Worm (Caenorhabditis elegans) whole organism, young adult: ENCODE results near the gene pal-1.

Experiments used
- B0019.2 ChIP-seq: fragments of 200-800 bp; sonication (Bioruptor generic); conservative IDR thresholded peaks from 2 replicates; pipeline ENCODE4 v1.3.6; 2022; ENCODE audit warnings: missing genetic modification reagents, missing genetic modification characterization, missing compliant biosample characterization
- B0035.1 ChIP-seq: sonication (generic microtip); optimal IDR thresholded peaks from 2 replicates; lab custom pipeline; 2016; ENCODE audit warnings: missing genetic modification characterization, mild to moderate bottlenecking, missing compliant biosample characterization, missing genotype, missing genetic modification reagents
- B0261.1 ChIP-seq: sonication (generic microtip); optimal IDR thresholded peaks from 2 replicates; lab custom pipeline; 2016; ENCODE audit warnings: mild to moderate bottlenecking, missing genetic modification characterization, moderate library complexity, missing compliant biosample characterization
- B0336.3 ChIP-seq: fragments of 200-800 bp; sonication (Bioruptor generic); IDR thresholded peaks from 2 replicates; pipeline ENCODE4 v1.3.6; 2022; ENCODE audit warnings: missing genetic modification characterization, missing compliant biosample characterization
- D2030.7 ChIP-seq: fragments of 200-800 bp; sonication (Bioruptor generic); IDR thresholded peaks from 2 replicates; pipeline ENCODE4 v1.3.6; 2022; ENCODE audit warnings: missing genetic modification reagents, missing genetic modification characterization, missing compliant biosample characterization
- F10E7.11 ChIP-seq: sonication (generic microtip); optimal IDR thresholded peaks from 2 replicates; lab custom pipeline; 2017; ENCODE audit warnings: mild to moderate bottlenecking, missing genetic modification characterization, moderate library complexity, missing compliant biosample characterization
- F22D6.2 ChIP-seq: sonication (generic microtip); optimal IDR thresholded peaks from 2 replicates; lab custom pipeline; 2016; ENCODE audit warnings: mild to moderate bottlenecking, missing genetic modification characterization, missing compliant biosample characterization
- F23B12.7 ChIP-seq: sonication (generic microtip); optimal IDR thresholded peaks from 2 replicates; lab custom pipeline; 2017; ENCODE audit warnings: missing genetic modification characterization, mild to moderate bottlenecking, missing compliant biosample characterization, antibody characterized with exemption, moderate library complexity; ENCODE audit not compliant: insufficient read depth
- F55B11.4 ChIP-seq: sonication (generic microtip); optimal IDR thresholded peaks from 2 replicates; lab custom pipeline; 2016; ENCODE audit warnings: missing compliant biosample characterization, missing genetic modification characterization, borderline replicate concordance; ENCODE audit not compliant: insufficient read depth
- T07F8.4 ChIP-seq: sonication (generic microtip); optimal IDR thresholded peaks from 2 replicates; lab custom pipeline; 2016; ENCODE audit warnings: mild to moderate bottlenecking, missing genetic modification characterization, moderate library complexity, missing compliant biosample characterization
- Y79H2A.3 ChIP-seq: fragments of 200-800 bp; sonication (Bioruptor generic); conservative IDR thresholded peaks from 2 replicates; pipeline ENCODE4 v1.3.6; 2022; ENCODE audit warnings: missing genetic modification reagents, missing genetic modification characterization, missing compliant biosample characterization
- aptf-3 ChIP-seq: fragments of 200-800 bp; sonication (Bioruptor generic); IDR thresholded peaks from 2 replicates; pipeline ENCODE4 v1.3.6; 2022; ENCODE audit warnings: missing genetic modification characterization, missing compliant biosample characterization
- athp-1 ChIP-seq: sonication (generic microtip); optimal IDR thresholded peaks from 2 replicates; lab custom pipeline; 2017; ENCODE audit warnings: mild to moderate bottlenecking, missing genetic modification characterization, missing compliant biosample characterization
- bed-1 ChIP-seq: fragments of 200-800 bp; sonication (Bioruptor generic); IDR thresholded peaks from 2 replicates; pipeline ENCODE4 v1.3.6; 2022; ENCODE audit warnings: missing genetic modification reagents, missing genetic modification characterization, missing compliant biosample characterization
- bed-2 ChIP-seq: fragments of 200-800 bp; sonication (Bioruptor generic); IDR thresholded peaks from 2 replicates; pipeline ENCODE4 v1.3.6; 2022; ENCODE audit warnings: missing genetic modification reagents, missing genetic modification characterization, missing compliant biosample characterization
- cebp-2 ChIP-seq: fragments of 200-800 bp; sonication (Bioruptor generic); IDR thresholded peaks from 2 replicates; pipeline ENCODE4 v1.3.6; 2022; ENCODE audit warnings: missing genetic modification characterization, missing compliant biosample characterization
- ceh-100 ChIP-seq: fragments of 200-800 bp; sonication (Bioruptor generic); IDR thresholded peaks from 2 replicates; pipeline ENCODE4 v1.3.6; 2022; ENCODE audit warnings: missing genetic modification reagents, missing genetic modification characterization, missing compliant biosample characterization
- efl-1 ChIP-seq: fragments of 150-350 bp; optimal IDR thresholded peaks from 2 replicates; lab custom pipeline; 2014; ENCODE audit warnings: missing biosample characterization, missing genetic modification reagents, missing genetic modification characterization
- egl-18 ChIP-seq: fragments of 200-800 bp; sonication (Bioruptor generic); IDR thresholded peaks from 2 replicates; pipeline ENCODE4 v1.3.6; 2022; ENCODE audit warnings: missing genetic modification reagents, missing genetic modification characterization, missing compliant biosample characterization
- egrh-3 ChIP-seq: fragments of 200-800 bp; sonication (Bioruptor generic); IDR thresholded peaks from 2 replicates; pipeline ENCODE4 v1.3.6; 2022; ENCODE audit warnings: missing genetic modification reagents, missing genetic modification characterization, missing compliant biosample characterization
- hlh-12 ChIP-seq: sonication (generic microtip); optimal IDR thresholded peaks from 2 replicates; lab custom pipeline; 2016; ENCODE audit warnings: missing genetic modification characterization, missing compliant biosample characterization
- hrde-1 ChIP-seq: sonication (generic microtip); optimal IDR thresholded peaks from 2 replicates; lab custom pipeline; 2016; ENCODE audit warnings: missing genetic modification characterization, mild to moderate bottlenecking, missing compliant biosample characterization, moderate library complexity, missing genotype, missing genetic modification reagents, borderline replicate concordance
- let-607 ChIP-seq, 2 experiments: fragments of 200-800 bp in 1 of 2; sonication (Bioruptor generic) in 1 of 2; sonication (generic microtip) in 1 of 2; optimal IDR thresholded peaks; 2 replicates each; lab custom pipeline; 2016 to 2018; ENCODE audit warnings: mild to moderate bottlenecking in 2 of 2, missing compliant biosample characterization in 2 of 2, missing genetic modification characterization in 2 of 2, moderate library complexity in 2 of 2, missing genotype in 1 of 2
- lin-35 ChIP-seq, 3 experiments: fragments of 150-350 bp in 2 of 3; sonication (generic microtip) in 1 of 3; optimal IDR thresholded peaks; 2 replicates each; lab custom pipeline; 2014 to 2018; ENCODE audit warnings: missing biosample characterization in 3 of 3, missing genetic modification characterization in 3 of 3, missing genetic modification reagents in 3 of 3
- lin-54 ChIP-seq: fragments of 200-800 bp; sonication (Bioruptor generic); optimal IDR thresholded peaks from 2 replicates; lab custom pipeline; 2018; ENCODE audit warnings: mild to moderate bottlenecking, missing genetic modification characterization, missing compliant biosample characterization
- lsy-27 ChIP-seq: sonication (generic microtip); optimal IDR thresholded peaks from 2 replicates; lab custom pipeline; 2017; ENCODE audit warnings: missing genetic modification characterization, mild to moderate bottlenecking, missing compliant biosample characterization, antibody characterized with exemption, missing genotype, borderline replicate concordance; ENCODE audit not compliant: insufficient read depth
- madf-10 ChIP-seq: sonication (generic microtip); optimal IDR thresholded peaks from 2 replicates; lab custom pipeline; 2016; ENCODE audit warnings: mild to moderate bottlenecking, missing genetic modification characterization, missing compliant biosample characterization
- madf-3 ChIP-seq: fragments of 200-800 bp; sonication (Bioruptor generic); IDR thresholded peaks from 2 replicates; pipeline ENCODE4 v1.3.6; 2022; ENCODE audit warnings: missing genetic modification reagents, missing genetic modification characterization, missing compliant biosample characterization
- mcd-1 ChIP-seq: fragments of 200-800 bp; sonication (Bioruptor generic); IDR thresholded peaks from 2 replicates; pipeline ENCODE4 v1.3.6; 2022; ENCODE audit warnings: missing genetic modification reagents, missing genetic modification characterization, missing compliant biosample characterization
- mes-4 ChIP-seq: sonication (generic microtip); optimal IDR thresholded peaks from 2 replicates; lab custom pipeline; 2016; ENCODE audit warnings: missing genotype, missing genetic modification characterization, missing compliant biosample characterization
- nfya-2 ChIP-seq: fragments of 200-800 bp; sonication (Bioruptor generic); IDR thresholded peaks from 2 replicates; pipeline ENCODE4 v1.3.6; 2022; ENCODE audit warnings: missing genetic modification reagents, missing genetic modification characterization, missing compliant biosample characterization
- nfyb-1 ChIP-seq: fragments of 200-800 bp; sonication (Bioruptor generic); IDR thresholded peaks from 2 replicates; pipeline ENCODE4 v1.3.6; 2022; ENCODE audit warnings: missing genetic modification reagents, missing genetic modification characterization, missing compliant biosample characterization
- nhr-120 ChIP-seq: fragments of 200-800 bp; sonication (Bioruptor generic); IDR thresholded peaks from 2 replicates; pipeline ENCODE4 v1.3.6; 2022; ENCODE audit warnings: missing genetic modification characterization, missing compliant biosample characterization
- rcor-1 ChIP-seq: fragments of 200-800 bp; sonication (Bioruptor generic); IDR thresholded peaks from 2 replicates; pipeline ENCODE4 v1.3.6; 2022; ENCODE audit warnings: missing genetic modification reagents, missing genetic modification characterization, missing compliant biosample characterization
- rec-8 ChIP-seq, 2 experiments: sonication (generic microtip); optimal IDR thresholded peaks; 2 replicates each; lab custom pipeline; 2016; ENCODE audit warnings: mild to moderate bottlenecking in 2 of 2, missing genetic modification characterization in 2 of 2, missing genetic modification reagents in 2 of 2, missing genotype in 2 of 2, missing biosample characterization in 1 of 2, missing compliant biosample characterization in 1 of 2, moderate library complexity in 1 of 2
- sea-2 ChIP-seq: fragments of 200-800 bp; sonication (Bioruptor generic); IDR thresholded peaks from 2 replicates; pipeline ENCODE4 v1.3.6; 2022; ENCODE audit warnings: missing genetic modification characterization, missing compliant biosample characterization
- snpc-4 ChIP-seq, 5 experiments: fragments of 150-350 bp in 1 of 5; sonication (generic microtip) in 4 of 5; optimal IDR thresholded peaks; 2 replicates each; lab custom pipeline; 2014 to 2018; ENCODE audit warnings: missing genetic modification characterization in 5 of 5, missing biosample characterization in 3 of 5, antibody characterized with exemption in 2 of 5, mild to moderate bottlenecking in 2 of 5, missing compliant biosample characterization in 2 of 5, missing genotype in 2 of 5, moderate library complexity in 2 of 5, missing genetic modification reagents in 1 of 5
- tbx-9 ChIP-seq: sonication (generic microtip); optimal IDR thresholded peaks from 2 replicates; lab custom pipeline; 2016; ENCODE audit warnings: borderline replicate concordance, missing genetic modification characterization, inconsistent platforms, missing compliant biosample characterization
- unc-130 ChIP-seq: sonication (generic microtip); optimal IDR thresholded peaks from 2 replicates; lab custom pipeline; 2016; ENCODE audit warnings: missing genetic modification reagents, missing genetic modification characterization, missing compliant biosample characterization
- xnd-1 ChIP-seq: sonication (generic microtip); optimal IDR thresholded peaks from 2 replicates; lab custom pipeline; 2016; ENCODE audit warnings: missing genotype, missing genetic modification reagents, missing genetic modification characterization, missing compliant biosample characterization
- zfh-2 ChIP-seq: fragments of 200-800 bp; sonication (Bioruptor generic); conservative IDR thresholded peaks from 2 replicates; pipeline ENCODE4 v1.3.6; 2022; ENCODE audit warnings: missing genetic modification reagents, missing genetic modification characterization, missing compliant biosample characterization
- zim-3 ChIP-seq: sonication (generic microtip); optimal IDR thresholded peaks from 2 replicates; lab custom pipeline; 2017; ENCODE audit warnings: mild to moderate bottlenecking, missing genetic modification characterization, moderate library complexity, missing compliant biosample characterization
- ztf-22 ChIP-seq: fragments of 200-800 bp; sonication (Bioruptor generic); optimal IDR thresholded peaks from 2 replicates; lab custom pipeline; 2018; ENCODE audit warnings: mild to moderate bottlenecking, missing genetic modification characterization, moderate library complexity, missing compliant biosample characterization
- ztf-3 ChIP-seq: fragments of 200-800 bp; sonication (Bioruptor generic); optimal IDR thresholded peaks from 2 replicates; lab custom pipeline; 2018; ENCODE audit warnings: mild to moderate bottlenecking, missing genetic modification characterization, missing compliant biosample characterization

pal-1 gene

DNA sequence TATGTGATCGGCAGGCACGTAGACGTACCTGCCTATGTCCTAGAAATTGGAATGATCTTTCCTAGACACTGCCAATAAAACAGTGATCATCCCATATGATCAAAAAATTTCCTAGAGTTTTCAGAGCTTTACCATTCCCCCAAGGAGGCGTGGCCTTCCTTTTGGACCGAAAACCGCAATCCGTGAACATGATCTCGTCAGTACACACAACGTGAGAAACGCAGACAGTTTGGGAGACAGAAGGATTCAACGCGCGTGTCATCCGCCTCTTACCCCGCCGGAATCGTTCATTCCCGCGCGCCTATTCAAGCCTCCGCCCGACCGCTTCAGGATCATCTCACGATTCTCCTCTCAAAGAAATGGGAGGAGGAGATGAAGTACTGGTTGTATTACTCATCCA, 43.9 kb downstream of the pal-1 start, which contains the start of gene B0393.5:
TSS of gene B0393.5 (plus strand) at position 301 of the 400 bp plus-strand sequence.
- TF ChIP-seq D2030.7 (GFP tag; lab: Robert Waterston, UW) = no peak
- TF ChIP-seq rcor-1 = no peak
- no peak for TF ChIP-seq bed-1 (GFP tag; lab: Robert Waterston, UW)
- no peak for TF ChIP-seq snpc-4 (GFP tag; optimal IDR thresholded peaks at IDR 0.05; lab: Kevin White, UChicago)
- TF ChIP-seq snpc-4 (tag; optimal IDR thresholded peaks at IDR 0.05; lab: Kevin White, UChicago) = no peak
- TF ChIP-seq madf-3 (GFP tag; lab: Robert Waterston, UW) = no peak
- no peak for TF ChIP-seq B0019.2
- TF ChIP-seq bed-2 (GFP tag; lab: Robert Waterston, UW) = no peak
- no peak for TF ChIP-seq F23B12.7 (tag; lab: Kevin White, UChicago)
- TF ChIP-seq zim-3 (tag; lab: Kevin White, UChicago) = no peak
- no peak for TF ChIP-seq Y79H2A.3
- TF ChIP-seq ztf-22 (GFP tag; lab: Kevin White, UChicago) = no peak
- no peak for TF ChIP-seq xnd-1
- TF ChIP-seq cebp-2 (GFP tag; lab: Robert Waterston, UW) = no peak
- no peak for TF ChIP-seq mes-4 (tag; lab: Kevin White, UChicago)
- no peak for TF ChIP-seq B0261.1 (tag; lab: Kevin White, UChicago)
- no peak for TF ChIP-seq egl-18 (GFP tag; lab: Robert Waterston, UW)

DNA sequence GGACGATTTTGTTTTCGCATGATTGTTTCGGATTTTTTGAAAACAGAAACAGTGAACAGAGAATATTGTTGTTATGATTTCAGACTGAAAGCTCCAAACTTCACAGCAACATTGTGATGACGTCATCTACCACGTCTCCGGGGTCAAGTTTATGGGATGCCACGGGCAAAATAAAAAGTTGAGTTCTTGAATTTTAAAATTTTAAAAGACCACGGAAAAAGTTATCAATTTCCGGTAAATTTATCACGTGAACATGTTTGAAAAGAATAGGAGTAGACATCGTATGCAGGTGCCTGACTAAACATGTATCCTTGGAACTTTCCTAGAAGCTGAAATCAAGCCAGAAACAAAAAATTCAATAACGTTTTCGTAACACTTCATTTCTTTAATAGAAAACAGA, 45.9 kb downstream of the pal-1 start, which contains the start of gene B0393.4:
TSS of gene B0393.4 (minus strand) at position 101 of the 400 bp plus-strand sequence.
- TF ChIP-seq efl-1 (GFP tag; lab: Kevin White, UChicago) = no peak
- no peak for TF ChIP-seq madf-10 (tag; lab: Kevin White, UChicago)
- no peak for TF ChIP-seq F55B11.4
- TF ChIP-seq nfya-2 = no peak
- no peak for TF ChIP-seq aptf-3 (GFP tag; lab: Robert Waterston, UW)
- no peak for TF ChIP-seq nhr-120 (GFP tag; lab: Robert Waterston, UW)
- no peak for TF ChIP-seq tbx-9 (tag; lab: Kevin White, UChicago)
- TF ChIP-seq mcd-1 (GFP tag; lab: Robert Waterston, UW) = no peak
- TF ChIP-seq athp-1 (tag; lab: Kevin White, UChicago) = no peak
- TF ChIP-seq egrh-3 (GFP tag; lab: Robert Waterston, UW) = no peak
- TF ChIP-seq nfyb-1 (GFP tag; lab: Robert Waterston, UW) = no peak
- TF ChIP-seq B0035.1 = no peak
- TF ChIP-seq lin-35 (GFP tag; optimal IDR thresholded peaks at IDR 0.05; lab: Kevin White, UChicago) = no peak
- TF ChIP-seq T07F8.4 (tag; lab: Kevin White, UChicago) = no peak
- TF ChIP-seq B0336.3 = no peak
- TF ChIP-seq unc-130 = no peak
- TF ChIP-seq, all 124 proteins: peak for 0

DNA sequence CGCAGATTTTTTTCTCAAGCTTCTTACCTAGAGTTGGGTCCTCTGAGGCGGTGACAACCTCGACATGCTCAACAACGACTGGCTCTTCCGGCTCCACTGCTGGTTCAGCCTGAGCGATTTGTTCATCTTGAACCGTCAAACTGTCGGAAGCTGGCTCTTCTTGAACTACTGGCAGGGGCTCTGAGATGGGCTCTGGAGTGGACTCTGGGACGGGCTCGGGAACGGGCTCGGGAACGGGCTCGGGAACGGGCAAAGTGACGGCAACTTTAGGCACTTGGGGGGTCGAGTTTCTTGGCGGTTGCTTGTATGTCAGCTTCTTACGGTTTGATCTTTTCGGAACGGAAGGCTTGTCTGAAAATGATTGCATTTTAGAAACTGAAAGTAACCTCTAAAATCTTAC, 46.5 kb downstream of the pal-1 start:
- TF ChIP-seq zfh-2 = peak; percentile 81
- no peak for TF ChIP-seq sea-2
- peak; percentile 41; the same call in 1 of the 2 replicates for TF ChIP-seq egrh-3 (GFP tag; lab: Robert Waterston, UW)
- no peak for TF ChIP-seq let-607 (tag; optimal IDR thresholded peaks at IDR 0.05; lab: Kevin White, UChicago)

DNA sequence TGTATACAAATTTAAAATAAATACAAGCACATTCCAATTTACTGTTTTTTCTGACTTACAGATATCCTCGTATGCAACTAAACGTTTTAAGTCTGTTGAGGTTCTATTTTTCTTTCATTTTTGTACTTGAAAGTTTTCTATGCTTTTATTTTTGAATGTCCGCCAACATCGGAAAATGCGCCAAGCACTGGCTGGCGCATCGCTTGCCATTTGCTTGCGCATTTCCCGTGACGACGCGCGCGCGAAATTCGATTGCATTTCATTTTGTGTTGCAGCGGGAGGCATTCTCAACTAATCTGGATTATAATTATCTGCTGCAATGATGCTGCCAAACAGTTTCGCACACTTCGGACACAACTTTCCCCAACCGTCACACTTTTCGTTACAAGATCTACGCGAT, 52.4 kb downstream of the pal-1 start, which contains the start of gene fbxl-2:
TSS of gene fbxl-2 (plus strand) at position 278 of the 400 bp plus-strand sequence.
- peak; percentile 96 for TF ChIP-seq nfyb-1 (GFP tag; lab: Robert Waterston, UW)
- no peak for TF ChIP-seq ztf-22 (GFP tag; lab: Kevin White, UChicago)
- peak; percentile 99 for TF ChIP-seq lin-54 (GFP tag; lab: Kevin White, UChicago)
- TF ChIP-seq egl-18 (GFP tag; lab: Robert Waterston, UW) = 0 out of 2 replicates have a peak, but pooled peaks have one; percentile 73
- peak; percentile 34 for TF ChIP-seq F10E7.11 (tag; lab: Kevin White, UChicago)
- peak; percentile 7 for TF ChIP-seq ztf-3 (GFP tag; lab: Kevin White, UChicago)
- TF ChIP-seq F22D6.2 (tag; lab: Kevin White, UChicago) = peak; percentile 59
- no peak for TF ChIP-seq lsy-27 (tag; lab: Kevin White, UChicago)
- TF ChIP-seq ceh-100 (GFP tag; lab: Robert Waterston, UW) = peak; percentile 83
- peak; percentile 63 for TF ChIP-seq hrde-1 (tag; lab: Kevin White, UChicago)
- no peak for TF ChIP-seq rec-8 (tag; optimal IDR thresholded peaks at IDR 0.05; lab: Kevin White, UChicago)
- no peak for TF ChIP-seq hlh-12 (tag; lab: Kevin White, UChicago)
- peak; percentile 63 for TF ChIP-seq egrh-3 (GFP tag; lab: Robert Waterston, UW)
